Fruit fly (Drosophila melanogaster): ENCODE results near the gene Tsp.

Tsp gene

dm6 chr2L:6717460-6717859 lies 8.6 kb upstream of the Tsp start, which contains the start of gene Aatf:
Gene Aatf, plus strand, starts transcription at chr2L:6717625.
- no peak for TF ChIP-seq CG16779 (GFP tag; IDR thresholded peaks at IDR 0.05)
- peak in 1 of 2 experiments; percentile 27 for TF ChIP-seq Pdp1 (GFP tag; optimal IDR thresholded peaks at IDR 0.05)
- TF ChIP-seq HmgD (GFP tag; optimal IDR thresholded peaks at IDR 0.05): no peak
- no peak for TF ChIP-seq Blimp-1 (GFP tag; optimal IDR thresholded peaks at IDR 0.05)
- TF ChIP-seq CG7839 (tag; optimal IDR thresholded peaks at IDR 0.05): no peak
- peak; percentile 77 for TF ChIP-seq zen2 (GFP tag; IDR thresholded peaks at IDR 0.05; ENCODE audit: partially characterized antibody)
- no peak for TF ChIP-seq Spps (tag; optimal IDR thresholded peaks at IDR 0.05)
- no peak for TF ChIP-seq Meics (GFP tag; optimal IDR thresholded peaks at IDR 0.05)
- peak; percentile 80; the same call in 2 of the 4 replicates for TF ChIP-seq chinmo (GFP tag; IDR thresholded peaks at IDR 0.05; ENCODE audit: partially characterized antibody)
- TF ChIP-seq CG16863 (GFP tag; optimal IDR thresholded peaks at IDR 0.05): no peak
- no peak for TF ChIP-seq fd102C (GFP tag; optimal IDR thresholded peaks at IDR 0.05)
- no peak for TF ChIP-seq TFAM (GFP tag; optimal IDR thresholded peaks at IDR 0.05)
- TF ChIP-seq knrl (GFP tag; IDR thresholded peaks at IDR 0.05; ENCODE audit: partially characterized antibody): peak; percentile 80
- no peak for TF ChIP-seq CG2202 (tag; optimal IDR thresholded peaks at IDR 0.05)
- no peak for TF ChIP-seq CG7745 (tag; optimal IDR thresholded peaks at IDR 0.05)
- no peak for TF ChIP-seq CG11398 (GFP tag; optimal IDR thresholded peaks at IDR 0.05)
- no peak for TF ChIP-seq Sry-β (GFP tag; optimal IDR thresholded peaks at IDR 0.05)
- TF ChIP-seq PHDP (tag; optimal IDR thresholded peaks at IDR 0.05): no peak
- peak; percentile 76 for TF ChIP-seq sna (GFP tag; IDR thresholded peaks at IDR 0.05; ENCODE audit: partially characterized antibody)
- no peak for TF ChIP-seq croc (GFP tag; conservative IDR thresholded peaks at IDR 0.05)
- no peak for TF ChIP-seq ken (GFP tag; IDR thresholded peaks at IDR 0.05)
- peak; percentile 90 for TF ChIP-seq CG9797 (GFP tag; optimal IDR thresholded peaks at IDR 0.05)
- TF ChIP-seq toy (GFP tag; IDR thresholded peaks at IDR 0.05): no peak
- no peak for TF ChIP-seq al (GFP tag; IDR thresholded peaks at IDR 0.05)
- no peak for TF ChIP-seq dmrt99B (tag; optimal IDR thresholded peaks at IDR 0.05)
- peak; percentile 50 for TF ChIP-seq CG10267 (tag; optimal IDR thresholded peaks at IDR 0.05)
- TF ChIP-seq onecut (GFP tag; IDR thresholded peaks at IDR 0.05): no peak
- TF ChIP-seq Ravus (GFP tag; IDR thresholded peaks at IDR 0.05): no peak
- no peak for TF ChIP-seq H15 (GFP tag; IDR thresholded peaks at IDR 0.05)
- TF ChIP-seq CG12236 (GFP tag; optimal IDR thresholded peaks at IDR 0.05): no peak
- no peak for TF ChIP-seq vvl (GFP tag; IDR thresholded peaks at IDR 0.05)
- no peak for TF ChIP-seq tll (GFP tag; optimal IDR thresholded peaks at IDR 0.05)
- peak; percentile 70 for TF ChIP-seq inv (GFP tag; IDR thresholded peaks at IDR 0.05; ENCODE audit: partially characterized antibody)
- no peak for TF ChIP-seq sens-2 (GFP tag; IDR thresholded peaks at IDR 0.05)
- peak; percentile 64 for TF ChIP-seq ato (GFP tag; IDR thresholded peaks at IDR 0.05; ENCODE audit: partially characterized antibody)
- TF ChIP-seq CG17385 (GFP tag; optimal IDR thresholded peaks at IDR 0.05): no peak
- TF ChIP-seq dan (GFP tag; IDR thresholded peaks at IDR 0.05): no peak
- no peak for TF ChIP-seq CG8281 (tag; optimal IDR thresholded peaks at IDR 0.05)
- TF ChIP-seq CG1602 (GFP tag; optimal IDR thresholded peaks at IDR 0.05): no peak
- no peak for TF ChIP-seq pita (GFP tag; optimal IDR thresholded peaks at IDR 0.05)
- TF ChIP-seq Dad (GFP tag; optimal IDR thresholded peaks at IDR 0.05): no peak
- no peak for TF ChIP-seq en (GFP tag; optimal IDR thresholded peaks at IDR 0.05)
- no peak for TF ChIP-seq wdn (GFP tag; IDR thresholded peaks at IDR 0.05)
- no peak for TF ChIP-seq CG12071 (GFP tag; optimal IDR thresholded peaks at IDR 0.05)
- no peak for TF ChIP-seq Kr (GFP tag; optimal IDR thresholded peaks at IDR 0.05)
- no peak for TF ChIP-seq sc (optimal IDR thresholded peaks at IDR 0.05)
- TF ChIP-seq sc (GFP tag; optimal IDR thresholded peaks at IDR 0.05): no peak
- peak; percentile 89 for TF ChIP-seq Dll (GFP tag; IDR thresholded peaks at IDR 0.05; ENCODE audit: partially characterized antibody)
- TF ChIP-seq CG12391 (tag; optimal IDR thresholded peaks at IDR 0.05): no peak
- TF ChIP-seq HLH4C (GFP tag; IDR thresholded peaks at IDR 0.05; ENCODE audit: partially characterized antibody): peak; percentile 71
- TF ChIP-seq usp (GFP tag; optimal IDR thresholded peaks at IDR 0.05): no peak
